Fruit fly (Drosophila melanogaster): ENCODE measurements around the gene Ag5r2.

The Ag5r2 gene

DNA sequence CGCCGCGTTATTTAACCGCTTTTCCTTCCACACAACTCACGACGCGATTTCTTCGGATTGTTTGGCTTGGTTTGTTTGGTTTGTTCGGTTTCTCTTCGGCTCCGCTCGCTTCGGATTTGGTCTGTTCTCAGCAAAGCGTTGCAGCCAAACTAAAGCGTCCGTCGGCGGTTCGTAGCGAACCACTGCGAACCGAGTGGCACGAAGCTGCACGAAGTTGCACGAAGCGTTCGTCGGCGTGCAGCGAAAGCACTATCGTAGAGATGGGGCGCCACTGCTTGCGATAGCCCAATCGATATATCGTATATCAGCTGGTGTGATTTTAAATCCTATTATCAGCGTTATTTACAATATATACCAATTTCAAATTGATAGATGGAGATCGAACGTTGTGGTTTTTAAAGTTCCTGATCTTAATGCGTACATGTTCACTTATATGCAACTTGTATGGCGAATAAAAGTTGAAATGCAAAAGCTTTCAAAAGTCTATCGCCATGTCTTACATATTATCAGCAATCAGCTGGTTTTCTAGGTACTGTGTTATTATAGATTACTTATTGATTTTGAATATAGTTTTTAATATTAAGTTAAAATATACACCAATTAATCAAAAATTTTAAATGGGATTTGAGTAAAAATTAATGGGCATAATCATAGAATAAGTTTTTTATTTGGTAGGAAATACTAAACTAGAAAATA is 42.2 kb upstream of the Ag5r2 start, which contains the start of gene rut (continued):
- TF ChIP-seq HLH54F (GFP tag; optimal IDR thresholded peaks at IDR 0.05): peak; percentile 23
- peak; percentile 96 for TF ChIP-seq Ets65A (GFP tag)
- TF ChIP-seq Dbx (GFP tag; IDR thresholded peaks at IDR 0.05): peak; percentile 67
- 0 out of 2 replicates have a peak, but pooled peaks have one; percentile 9 for TF ChIP-seq al (GFP tag; IDR thresholded peaks at IDR 0.05)
- TF ChIP-seq CG13296 (GFP tag; optimal IDR thresholded peaks at IDR 0.05): no peak
- peak; percentile 22 for TF ChIP-seq CG18599 (GFP tag; optimal IDR thresholded peaks at IDR 0.05)
- 0 out of 2 replicates have a peak, but pooled peaks have one; percentile 19 for TF ChIP-seq ara (GFP tag; IDR thresholded peaks at IDR 0.05)
- TF ChIP-seq tna (GFP tag; IDR thresholded peaks at IDR 0.05; ENCODE audit: partially characterized antibody): peak; percentile 93
- 0 out of 2 replicates have a peak, but pooled peaks have one; percentile 63 for TF ChIP-seq chm (GFP tag; IDR thresholded peaks at IDR 0.05)
- peak; percentile 15 for TF ChIP-seq bab2 (GFP tag; optimal IDR thresholded peaks at IDR 0.05)
- no peak for TF ChIP-seq CG33213 (GFP tag; optimal IDR thresholded peaks at IDR 0.05)
- TF ChIP-seq mam (GFP tag; optimal IDR thresholded peaks at IDR 0.05): peak; percentile 27
- no peak for TF ChIP-seq tll (GFP tag; optimal IDR thresholded peaks at IDR 0.05)
- TF ChIP-seq amos (GFP tag; IDR thresholded peaks at IDR 0.05; ENCODE audit: partially characterized antibody): peak; percentile 96
- TF ChIP-seq CG10462 (GFP tag; optimal IDR thresholded peaks at IDR 0.05): no peak
- TF ChIP-seq slou (GFP tag; optimal IDR thresholded peaks at IDR 0.05): no peak
- TF ChIP-seq CG2889 (GFP tag; IDR thresholded peaks at IDR 0.05): no peak
- peak; percentile 36 for TF ChIP-seq CG1603 (tag; optimal IDR thresholded peaks at IDR 0.05)
- TF ChIP-seq lilli (GFP tag; optimal IDR thresholded peaks at IDR 0.05): no peak

DNA sequence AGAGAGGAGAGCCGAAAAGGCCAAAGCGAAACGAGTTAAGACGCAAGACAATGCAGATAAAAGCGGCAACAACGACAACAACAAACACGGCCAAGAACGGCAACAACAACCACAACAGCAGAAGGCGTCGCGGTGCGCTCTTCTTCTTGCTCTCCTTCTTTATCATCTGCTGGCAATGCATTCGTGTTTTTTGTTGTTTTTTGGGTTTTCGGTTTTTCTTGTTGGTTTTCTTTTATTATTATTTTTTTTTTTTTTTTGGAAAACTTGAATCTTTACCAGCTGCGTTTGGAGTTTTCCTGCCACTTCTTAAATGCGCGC is 41.6 kb upstream of the Ag5r2 start:
- TF ChIP-seq CG17385 (GFP tag; optimal IDR thresholded peaks at IDR 0.05) (peak; percentile 62), Xrp1 (GFP tag; IDR thresholded peaks at IDR 0.05) (no peak), Opbp (GFP tag; IDR thresholded peaks at IDR 0.05; ENCODE audit: partially characterized antibody) (0 out of 3 replicates have a peak, but pooled peaks have one; percentile 22), CG9817 (tag; optimal IDR thresholded peaks at IDR 0.05) (no peak), CG4360 (GFP tag; IDR thresholded peaks at IDR 0.05) (peak; percentile 96), crol (GFP tag; IDR thresholded peaks at IDR 0.05) (0 out of 2 replicates have a peak, but pooled peaks have one; percentile 72)

DNA sequence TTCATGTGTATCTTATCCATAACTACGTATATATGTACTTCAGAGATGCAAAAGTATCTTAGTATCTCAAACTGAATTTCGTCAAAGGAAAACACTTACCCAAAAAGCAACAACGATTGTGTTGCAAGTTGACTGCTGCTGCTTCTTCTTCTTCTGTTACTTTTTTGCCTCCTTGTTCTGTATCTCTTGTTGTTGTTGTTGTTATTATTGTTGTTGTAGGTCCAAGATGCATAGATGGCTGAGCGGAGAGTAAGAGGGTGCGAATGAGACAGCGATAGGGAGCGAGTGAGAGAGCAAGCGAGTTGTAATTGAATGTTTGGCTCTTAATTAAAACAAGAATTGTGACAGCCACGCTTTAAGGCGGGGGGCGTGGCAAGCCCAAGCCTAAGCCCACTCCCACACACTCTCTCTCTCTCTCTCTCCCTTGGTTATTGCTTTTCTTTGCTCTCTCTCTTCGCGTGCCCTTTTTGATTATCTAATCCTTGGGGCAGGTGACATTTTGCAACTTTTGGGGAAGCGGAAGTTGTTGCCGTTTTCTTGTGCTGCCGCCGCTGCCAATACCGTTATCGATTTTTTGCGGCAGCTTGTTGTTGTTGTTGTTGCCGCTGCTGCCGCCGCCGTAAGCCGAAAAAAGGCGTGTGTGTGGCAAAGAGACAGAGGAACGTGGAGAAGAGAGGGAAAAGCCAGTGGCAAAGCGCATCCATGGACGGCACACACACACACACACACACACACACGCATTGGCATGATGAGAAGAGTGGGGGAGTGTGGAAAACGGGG is 41.0 kb upstream of the Ag5r2 start:
- TF ChIP-seq CG32767 (GFP tag; IDR thresholded peaks at IDR 0.05) (no peak), Optix (GFP tag; IDR thresholded peaks at IDR 0.05) (no peak), Awh (GFP tag; IDR thresholded peaks at IDR 0.05) (0 out of 2 replicates have a peak, but pooled peaks have one; percentile 23), CG1832 (GFP tag; optimal IDR thresholded peaks at IDR 0.05) (peak; percentile 42), pnt (GFP tag; optimal IDR thresholded peaks at IDR 0.05) (no peak), Ets65A (GFP tag) (peak; percentile 54), Pdp1 (GFP tag; optimal IDR thresholded peaks at IDR 0.05) (peak in 1 of 2 experiments; percentile 32), C15 (GFP tag; IDR thresholded peaks at IDR 0.05) (no peak), Med (GFP tag) (peak; percentile 51), phol (tag; optimal IDR thresholded peaks at IDR 0.05) (no peak), CG8089 (GFP tag; optimal IDR thresholded peaks at IDR 0.05) (no peak), onecut (GFP tag; IDR thresholded peaks at IDR 0.05) (peak; percentile 94), CG9609 (GFP tag; optimal IDR thresholded peaks at IDR 0.05) (no peak), CG17385 (GFP tag; optimal IDR thresholded peaks at IDR 0.05) (peak; percentile 35), cg (GFP tag; optimal IDR thresholded peaks at IDR 0.05) (peak; percentile 38), Trl (optimal IDR thresholded peaks at IDR 0.05) (peak; percentile 35 to 44), Trl (GFP tag; optimal IDR thresholded peaks at IDR 0.05) (no peak), Dek (tag; optimal IDR thresholded peaks at IDR 0.05) (no peak), CG10654 (GFP tag; optimal IDR thresholded peaks at IDR 0.05) (no peak), CG4360 (GFP tag; IDR thresholded peaks at IDR 0.05) (peak; percentile 94), so (GFP tag; IDR thresholded peaks at IDR 0.05) (0 out of 3 replicates have a peak, but pooled peaks have one; percentile 7), CG5180 (GFP tag; optimal IDR thresholded peaks at IDR 0.05) (no peak), CG32532 (GFP tag; IDR thresholded peaks at IDR 0.05) (no peak), CG3065 (GFP tag; optimal IDR thresholded peaks at IDR 0.05) (peak; percentile 48), CG9215 (GFP tag; IDR thresholded peaks at IDR 0.05) (no peak)
